Fruit fly (Drosophila melanogaster): ENCODE data around the gene gny.

The gny gene

DNA sequence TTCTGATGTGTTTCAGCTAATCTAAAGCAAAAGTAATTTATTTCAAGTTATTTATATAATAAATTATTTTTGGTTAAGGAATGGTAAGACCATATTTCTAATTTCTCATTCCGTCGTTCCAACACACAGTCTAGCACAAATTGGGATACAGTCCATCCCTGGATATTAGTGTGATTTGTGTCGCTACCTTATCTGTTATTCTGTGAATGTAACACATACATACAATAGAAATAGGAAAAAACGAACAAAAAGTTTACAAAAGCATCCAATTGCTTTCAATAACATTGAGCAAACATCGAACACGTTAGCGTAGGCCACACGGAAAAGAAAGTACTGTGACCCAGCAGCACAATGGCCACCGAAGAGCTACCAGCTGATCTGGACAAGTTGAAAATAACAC is 13.4 kb upstream of the gny start, which contains the start of gene CG5056 (continued):
- TF ChIP-seq Dbx (GFP tag; IDR thresholded peaks at IDR 0.05) (no peak), CG10654 (GFP tag; optimal IDR thresholded peaks at IDR 0.05) (no peak), klu (GFP tag; IDR thresholded peaks at IDR 0.05) (no peak), CG17612 (GFP tag; IDR thresholded peaks at IDR 0.05) (no peak), CG18599 (GFP tag; optimal IDR thresholded peaks at IDR 0.05) (no peak), CG16779 (GFP tag; IDR thresholded peaks at IDR 0.05) (no peak), CG12236 (GFP tag; optimal IDR thresholded peaks at IDR 0.05) (no peak), CG8388 (GFP tag; optimal IDR thresholded peaks at IDR 0.05) (no peak), esg (GFP tag; conservative IDR thresholded peaks at IDR 0.05) (no peak), Xrp1 (GFP tag; IDR thresholded peaks at IDR 0.05) (peak; percentile 17; the same call in 1 of the 2 replicates), bsh (GFP tag; optimal IDR thresholded peaks at IDR 0.05) (no peak), CG30403 (GFP tag; optimal IDR thresholded peaks at IDR 0.05) (no peak), CG31388 (GFP tag; optimal IDR thresholded peaks at IDR 0.05) (no peak), Meics (GFP tag; optimal IDR thresholded peaks at IDR 0.05) (no peak), CG1832 (GFP tag; optimal IDR thresholded peaks at IDR 0.05) (no peak), Nf-YA (GFP tag; IDR thresholded peaks at IDR 0.05) (no peak), fd64A (GFP tag; optimal IDR thresholded peaks at IDR 0.05) (no peak), Lhr (GFP tag; optimal IDR thresholded peaks at IDR 0.05) (peak; percentile 54), vvl (GFP tag; IDR thresholded peaks at IDR 0.05) (0 out of 2 replicates have a peak, but pooled peaks have one; percentile 28), phol (tag; optimal IDR thresholded peaks at IDR 0.05) (peak; percentile 40), h (optimal IDR thresholded peaks at IDR 0.05) (no peak), en (GFP tag; optimal IDR thresholded peaks at IDR 0.05) (no peak), p53 (GFP tag; optimal IDR thresholded peaks at IDR 0.05) (no peak), gsb-n (tag; optimal IDR thresholded peaks at IDR 0.05) (no peak), bcd (GFP tag; optimal IDR thresholded peaks at IDR 0.05) (no peak), CG9797 (GFP tag; optimal IDR thresholded peaks at IDR 0.05) (peak; percentile 63), sisA (GFP tag; IDR thresholded peaks at IDR 0.05) (no peak), HHEX (GFP tag; optimal IDR thresholded peaks at IDR 0.05) (no peak), dmrt11E (tag; optimal IDR thresholded peaks at IDR 0.05) (peak; percentile 13), Abd-B (GFP tag; optimal IDR thresholded peaks at IDR 0.05) (peak; percentile 36), tll (GFP tag; optimal IDR thresholded peaks at IDR 0.05) (no peak), lmd (GFP tag; IDR thresholded peaks at IDR 0.05) (peak; percentile 16; the same call in 1 of the 2 replicates), D19A (tag; optimal IDR thresholded peaks at IDR 0.05) (no peak), Fer1 (GFP tag; optimal IDR thresholded peaks at IDR 0.05) (no peak), Elba2 (GFP tag; optimal IDR thresholded peaks at IDR 0.05) (no peak), pb (GFP tag; optimal IDR thresholded peaks at IDR 0.05) (no peak), CG6272 (GFP tag; IDR thresholded peaks at IDR 0.05) (no peak), CG2120 (GFP tag; optimal IDR thresholded peaks at IDR 0.05) (no peak), Oaz (GFP tag; IDR thresholded peaks at IDR 0.05) (no peak), Bteb2 (GFP tag; optimal IDR thresholded peaks at IDR 0.05) (no peak), CG8290 (GFP tag; optimal IDR thresholded peaks at IDR 0.05) (peak; percentile 12), CG8290 (tag; optimal IDR thresholded peaks at IDR 0.05) (no peak), CG13894 (tag; optimal IDR thresholded peaks at IDR 0.05) (no peak), CG1603 (tag; optimal IDR thresholded peaks at IDR 0.05) (peak; percentile 100), CG4854 (GFP tag; optimal IDR thresholded peaks at IDR 0.05) (no peak), Ets65A (GFP tag) (no peak), Gsc (GFP tag; IDR thresholded peaks at IDR 0.05) (no peak), run (tag; optimal IDR thresholded peaks at IDR 0.05) (no peak), mirr (GFP tag; optimal IDR thresholded peaks at IDR 0.05) (no peak), pho (GFP tag; optimal IDR thresholded peaks at IDR 0.05) (no peak), Dfd (GFP tag; optimal IDR thresholded peaks at IDR 0.05) (no peak), Gug (GFP tag; IDR thresholded peaks at IDR 0.05) (no peak), sd (tag; optimal IDR thresholded peaks at IDR 0.05) (no peak)
